Fruit fly (Drosophila melanogaster): ENCODE measurements around the gene CG12219.

CG12219 gene

dm6 chrX:6255414-6255915 is 45.6 kb downstream of the CG12219 start, which contains the start of the genes Rbcn-3A and Spx (continued):
- TF ChIP-seq dac (GFP tag; optimal IDR thresholded peaks at IDR 0.05) (no peak), CG8319 (GFP tag; optimal IDR thresholded peaks at IDR 0.05) (no peak), fd85E (GFP tag; optimal IDR thresholded peaks at IDR 0.05) (no peak), fd59A (GFP tag; optimal IDR thresholded peaks at IDR 0.05) (no peak), CG4318 (GFP tag; optimal IDR thresholded peaks at IDR 0.05) (no peak), CG10631 (GFP tag; optimal IDR thresholded peaks at IDR 0.05) (no peak), CG1621 (tag; optimal IDR thresholded peaks at IDR 0.05) (no peak)

dm6 chrX:6254617-6255349 is 46.3 kb downstream of the CG12219 start:
- TF ChIP-seq svp (GFP tag) (peak; percentile 58), dsx (GFP tag; optimal IDR thresholded peaks at IDR 0.05; ENCODE audit: poor library complexity, severe bottlenecking) (peak; percentile 49), CG11762 (GFP tag; optimal IDR thresholded peaks at IDR 0.05; ENCODE audit: insufficient read depth) (no peak), lz (GFP tag; optimal IDR thresholded peaks at IDR 0.05) (no peak), esn (GFP tag; optimal IDR thresholded peaks at IDR 0.05) (no peak), CG3032 (tag; optimal IDR thresholded peaks at IDR 0.05) (no peak), Sox102F (GFP tag; optimal IDR thresholded peaks at IDR 0.05) (no peak), fd59A (GFP tag; optimal IDR thresholded peaks at IDR 0.05) (no peak), Met (GFP tag; optimal IDR thresholded peaks at IDR 0.05) (no peak)

dm6 chrX:6253701-6254100 is 47.4 kb downstream of the CG12219 start:
- no peak for TF ChIP-seq Ets21C (GFP tag; optimal IDR thresholded peaks at IDR 0.05)
- TF ChIP-seq ss (GFP tag; optimal IDR thresholded peaks at IDR 0.05): no peak
- peak; percentile 76 for TF ChIP-seq fkh (GFP tag; optimal IDR thresholded peaks at IDR 0.05)

- TF ChIP-seq fkh (GFP tag; optimal IDR thresholded peaks at IDR 0.05) (no peak), CG34406 (GFP tag; optimal IDR thresholded peaks at IDR 0.05) (no peak), eg (GFP tag; IDR thresholded peaks at IDR 0.05) (no peak), net (GFP tag; optimal IDR thresholded peaks at IDR 0.05) (no peak), CG6808 (GFP tag; optimal IDR thresholded peaks at IDR 0.05) (no peak), Eip93F (GFP tag; optimal IDR thresholded peaks at IDR 0.05) (no peak), Sox14 (GFP tag; optimal IDR thresholded peaks at IDR 0.05) (no peak), Sox102F (GFP tag; optimal IDR thresholded peaks at IDR 0.05) (no peak), OdsH (GFP tag; optimal IDR thresholded peaks at IDR 0.05) (no peak), Hr39 (GFP tag; optimal IDR thresholded peaks at IDR 0.05) (no peak), Hr38 (GFP tag; optimal IDR thresholded peaks at IDR 0.05) (no peak), CG8319 (GFP tag; optimal IDR thresholded peaks at IDR 0.05) (no peak)
These were observed 48.1 kb downstream of the CG12219 start for dm6 chrX:6252897-6253540.
